Worm (Caenorhabditis elegans): ENCODE measurements around the gene F49C12.11.

DNA sequence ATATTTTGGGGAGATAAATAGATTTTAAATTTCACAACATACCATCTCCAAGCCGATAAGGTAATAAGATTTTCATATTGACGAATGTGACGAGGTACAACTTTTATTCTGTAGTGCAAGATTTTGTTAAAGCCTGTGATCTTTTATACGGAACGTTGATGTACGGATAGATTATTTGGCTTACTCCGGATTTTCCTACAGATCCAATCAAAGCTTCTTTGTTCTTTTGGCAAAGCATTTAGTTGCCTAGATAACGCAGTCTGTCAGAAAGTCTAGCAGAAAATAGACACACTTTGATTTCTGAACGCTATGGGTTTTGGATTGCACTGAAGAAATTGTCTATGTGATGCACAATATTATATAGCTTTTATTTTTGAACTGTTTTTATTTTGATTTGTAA, 20.0 kb upstream of the F49C12.11 start, which contains the start of gene F49C12.2:
- no peak for TF ChIP-seq ceh-82 (tag; optimal IDR thresholded peaks at IDR 0.05)
- no peak for TF ChIP-seq R02D3.7 (tag; optimal IDR thresholded peaks at IDR 0.05)
- TF ChIP-seq ama-1 (optimal IDR thresholded peaks at IDR 0.05) = no peak
- TF ChIP-seq unc-62 (GFP tag; optimal IDR thresholded peaks at IDR 0.05) = no peak
- TF ChIP-seq unc-39 (tag; optimal IDR thresholded peaks at IDR 0.05) = no peak
- TF ChIP-seq pqm-1 (tag; optimal IDR thresholded peaks at IDR 0.05) = no peak
- no peak for TF ChIP-seq elt-2 (tag; optimal IDR thresholded peaks at IDR 0.05)
- no peak for TF ChIP-seq ztf-11 (tag; optimal IDR thresholded peaks at IDR 0.05)
- TF ChIP-seq tbx-2 (tag; optimal IDR thresholded peaks at IDR 0.05) = no peak
- no peak for TF ChIP-seq fos-1 (tag; optimal IDR thresholded peaks at IDR 0.05)
- no peak for TF ChIP-seq nhr-76 (tag; optimal IDR thresholded peaks at IDR 0.05)
- no peak for TF ChIP-seq ZK546.5 (tag; optimal IDR thresholded peaks at IDR 0.05)
- TF ChIP-seq daf-12 (tag; optimal IDR thresholded peaks at IDR 0.05) = no peak
- TF ChIP-seq skn-1 (tag; optimal IDR thresholded peaks at IDR 0.05) = no peak

Data from whole organism, L3 larva.